Fruit fly (Drosophila melanogaster) whole organism, embryonic: ENCODE data around the gene wap.

Source experiments
- CG10462 ChIP-seq: fragments of 200-800 bp; sonication (Bioruptor generic); optimal IDR thresholded peaks from 2 replicates; lab custom pipeline; 2016; ENCODE audit warnings: missing biosample characterization, missing genetic modification characterization
- CG12219 ChIP-seq: fragments of 200-800 bp; sonication (Bioruptor generic); optimal IDR thresholded peaks from 3 replicates; lab custom pipeline; 2018; ENCODE audit warnings: missing biosample characterization, mild to moderate bottlenecking, missing genetic modification characterization
- CG14710 ChIP-seq: fragments of 200-800 bp; sonication (Bioruptor generic); optimal IDR thresholded peaks from 3 replicates; lab custom pipeline; 2019; ENCODE audit warnings: missing biosample characterization, mild to moderate bottlenecking, missing genetic modification characterization, moderate library complexity
- CG15073 ChIP-seq: fragments of 200-800 bp; sonication (Bioruptor generic); optimal IDR thresholded peaks from 2 replicates; lab custom pipeline; 2016; ENCODE audit warnings: missing biosample characterization, missing genetic modification characterization
- CG15479 ChIP-seq: fragments of 200-800 bp; sonication (Bioruptor generic); optimal IDR thresholded peaks from 3 replicates; lab custom pipeline; 2019; ENCODE audit warnings: missing biosample characterization, mild to moderate bottlenecking, missing genetic modification characterization, moderate library complexity
- CG17568 ChIP-seq: fragments of 200-800 bp; sonication (Bioruptor generic); optimal IDR thresholded peaks from 2 replicates; lab custom pipeline; 2018; ENCODE audit warnings: missing biosample characterization, mild to moderate bottlenecking, missing genetic modification characterization, moderate library complexity
- CG17829 ChIP-seq: fragments of 200-800 bp; optimal IDR thresholded peaks from 2 replicates; lab custom pipeline; 2019; ENCODE audit warnings: missing biosample characterization, mild to moderate bottlenecking, missing genetic modification characterization, moderate library complexity
- CG2129 ChIP-seq: fragments of 200-800 bp; sonication (Bioruptor generic); IDR thresholded peaks from 2 replicates; pipeline ENCODE4 v1.3.6; 2022; ENCODE audit warnings: missing biosample characterization, missing genetic modification characterization; ENCODE audit not compliant: partially characterized antibody
- CG2199 ChIP-seq: fragments of 200-800 bp; sonication (Bioruptor generic); IDR thresholded peaks from 3 replicates; pipeline ENCODE4 v1.3.6; 2022; ENCODE audit warnings: missing biosample characterization, missing genetic modification characterization
- CG4360 ChIP-seq: fragments of 200-800 bp; sonication (Bioruptor generic); IDR thresholded peaks from 2 replicates; pipeline ENCODE4 v1.3.6; 2022; ENCODE audit warnings: missing biosample characterization, missing genetic modification characterization
- CG4820 ChIP-seq: fragments of 200-800 bp; sonication (Bioruptor generic); optimal IDR thresholded peaks from 3 replicates; lab custom pipeline; 2016; ENCODE audit warnings: missing biosample characterization, missing genetic modification characterization
- CG4854 ChIP-seq: fragments of 200-800 bp; sonication (Bioruptor generic); optimal IDR thresholded peaks from 2 replicates; lab custom pipeline; 2016; ENCODE audit warnings: missing biosample characterization, missing genetic modification characterization, inconsistent platforms
- CG6689 ChIP-seq: fragments of 200-800 bp; sonication (Bioruptor generic); IDR thresholded peaks from 2 replicates; pipeline ENCODE4 v1.3.6; 2022; ENCODE audit warnings: missing biosample characterization, missing genetic modification characterization
- CG6813 ChIP-seq: fragments of 200-800 bp; sonication (Bioruptor generic); optimal IDR thresholded peaks from 2 replicates; lab custom pipeline; 2017; ENCODE audit warnings: missing biosample characterization, missing genetic modification characterization, mild to moderate bottlenecking, moderate library complexity, missing genetic modification reagents
- CG7372 ChIP-seq: fragments of 200-800 bp; sonication (Bioruptor generic); IDR thresholded peaks from 2 replicates; pipeline ENCODE4 v1.3.6; 2022; ENCODE audit warnings: missing biosample characterization, missing genetic modification characterization
- CG7963 ChIP-seq: fragments of 200-800 bp; sonication (Bioruptor generic); IDR thresholded peaks from 3 replicates; pipeline ENCODE4 v1.3.6; 2022; ENCODE audit warnings: missing biosample characterization, missing genetic modification characterization; ENCODE audit not compliant: partially characterized antibody
- CG8924 ChIP-seq: fragments of 200-800 bp; optimal IDR thresholded peaks from 3 replicates; lab custom pipeline; 2019; ENCODE audit warnings: missing biosample characterization, mild to moderate bottlenecking, missing genetic modification characterization, moderate library complexity
- CG9727 ChIP-seq: fragments of 200-800 bp; sonication (Bioruptor generic); optimal IDR thresholded peaks from 3 replicates; lab custom pipeline; 2017; ENCODE audit warnings: missing biosample characterization, mild to moderate bottlenecking, missing genetic modification characterization
- D19B ChIP-seq: fragments of 200-800 bp; sonication (Bioruptor generic); optimal IDR thresholded peaks from 2 replicates; lab custom pipeline; 2017; ENCODE audit warnings: missing biosample characterization, mild to moderate bottlenecking, missing genetic modification characterization
- Dbx ChIP-seq: fragments of 200-800 bp; sonication (Bioruptor generic); IDR thresholded peaks from 3 replicates; pipeline ENCODE4 v1.3.6; 2022; ENCODE audit warnings: missing biosample characterization, missing genetic modification characterization
- Dref ChIP-seq: fragments of 200-800 bp; sonication (Bioruptor generic); IDR thresholded peaks from 2 replicates; pipeline ENCODE4 v1.3.6; 2022; ENCODE audit warnings: missing biosample characterization, missing genetic modification characterization
- E2f2 ChIP-seq: fragments of 200-800 bp; sonication (Bioruptor generic); IDR thresholded peaks from 2 replicates; pipeline ENCODE4 v1.3.6; 2022; ENCODE audit warnings: missing biosample characterization, missing genetic modification characterization
- ERR ChIP-seq: fragments of 200-800 bp; sonication (Bioruptor generic); optimal IDR thresholded peaks from 2 replicates; lab custom pipeline; 2016; ENCODE audit warnings: missing biosample characterization, missing genetic modification characterization
- Eip74EF ChIP-seq, 2 experiments: fragments of 200-800 bp in 1 of 2; fragments of >200 bp in 1 of 2; sonication (Bioruptor generic) in 1 of 2; optimal IDR thresholded peaks; 2 replicates each; lab custom pipeline; 2017 to 2019; ENCODE audit warnings: missing biosample characterization in 2 of 2, missing genetic modification characterization in 2 of 2, mild to moderate bottlenecking in 1 of 2, moderate library complexity in 1 of 2
- Hr39 ChIP-seq: fragments of >200 bp; optimal IDR thresholded peaks from 2 replicates; lab custom pipeline; 2017
- Lhr ChIP-seq: fragments of 200-800 bp; sonication (Bioruptor generic); optimal IDR thresholded peaks from 3 replicates; lab custom pipeline; 2017; ENCODE audit warnings: mild to moderate bottlenecking, missing biosample characterization, missing genetic modification reagents, missing genetic modification characterization
- MTF-1 ChIP-seq: fragments of 200-800 bp; sonication (Bioruptor generic); optimal IDR thresholded peaks from 2 replicates; lab custom pipeline; 2018; ENCODE audit warnings: missing biosample characterization, mild to moderate bottlenecking, missing genetic modification characterization, borderline replicate concordance
- Myb ChIP-seq: fragments of 200-800 bp; sonication (Bioruptor generic); optimal IDR thresholded peaks from 2 replicates; lab custom pipeline; 2016; ENCODE audit warnings: missing biosample characterization, missing genetic modification characterization
- Spps ChIP-seq: fragments of 200-800 bp; sonication (Bioruptor generic); optimal IDR thresholded peaks from 2 replicates; lab custom pipeline; 2018; ENCODE audit warnings: missing biosample characterization, mild to moderate bottlenecking, missing genetic modification characterization
- ato ChIP-seq: fragments of 200-800 bp; sonication (Bioruptor generic); IDR thresholded peaks from 2 replicates; pipeline ENCODE4 v1.3.6; 2022; ENCODE audit warnings: missing biosample characterization, missing genetic modification characterization; ENCODE audit not compliant: partially characterized antibody
- bigmax ChIP-seq: fragments of 200-800 bp; sonication (Bioruptor generic); optimal IDR thresholded peaks from 2 replicates; lab custom pipeline; 2018; ENCODE audit warnings: missing biosample characterization, mild to moderate bottlenecking, missing genetic modification characterization
- caup ChIP-seq: fragments of 200-800 bp; sonication (Bioruptor generic); optimal IDR thresholded peaks from 3 replicates; lab custom pipeline; 2017; ENCODE audit warnings: missing biosample characterization, mild to moderate bottlenecking, missing genetic modification characterization, moderate library complexity; ENCODE audit not compliant: severe bottlenecking
- chif ChIP-seq, 2 experiments: fragments of 200-800 bp; sonication (Bioruptor generic); optimal IDR thresholded peaks; 3 replicates each; lab custom pipeline; 2016; ENCODE audit warnings: missing biosample characterization in 2 of 2, missing genetic modification characterization in 2 of 2
- chinmo ChIP-seq: fragments of 200-800 bp; sonication (Bioruptor generic); IDR thresholded peaks from 4 replicates; pipeline ENCODE4 v1.3.6; 2022; ENCODE audit warnings: missing biosample characterization, missing genetic modification characterization; ENCODE audit not compliant: partially characterized antibody
- dpn ChIP-seq, 2 experiments: fragments of 200-800 bp; sonication (Bioruptor generic); optimal IDR thresholded peaks; 3 replicates each; lab custom pipeline; 2016; ENCODE audit warnings: missing biosample characterization in 2 of 2, missing genetic modification characterization in 2 of 2
- emc ChIP-seq: fragments of 200-800 bp; sonication (Bioruptor generic); optimal IDR thresholded peaks from 2 replicates; lab custom pipeline; 2016; ENCODE audit warnings: missing biosample characterization, missing genetic modification characterization
- eyg ChIP-seq: fragments of 200-800 bp; sonication (Bioruptor generic); optimal IDR thresholded peaks from 3 replicates; lab custom pipeline; 2016; ENCODE audit warnings: missing biosample characterization, missing genetic modification characterization
- luna ChIP-seq: fragments of 200-800 bp; sonication (Bioruptor generic); optimal IDR thresholded peaks from 2 replicates; lab custom pipeline; 2016; ENCODE audit warnings: missing biosample characterization, missing genetic modification characterization
- nerfin-1 ChIP-seq: fragments of 200-800 bp; sonication (Bioruptor generic); optimal IDR thresholded peaks from 3 replicates; lab custom pipeline; 2019; ENCODE audit warnings: missing biosample characterization, mild to moderate bottlenecking, missing genetic modification characterization, moderate library complexity
- org-1 ChIP-seq: fragments of 200-800 bp; sonication (Bioruptor generic); optimal IDR thresholded peaks from 2 replicates; lab custom pipeline; 2017; ENCODE audit warnings: missing biosample characterization, missing genetic modification characterization
- otp ChIP-seq: fragments of 200-800 bp; sonication (Bioruptor generic); IDR thresholded peaks from 3 replicates; pipeline ENCODE4, ENCODE4 v1.3.6; 2022; ENCODE audit warnings: missing biosample characterization, missing genetic modification characterization
- pnt ChIP-seq: fragments of 200-800 bp; sonication (Bioruptor generic); optimal IDR thresholded peaks from 3 replicates; lab custom pipeline; 2016; ENCODE audit warnings: missing biosample characterization, missing genetic modification characterization
- sna ChIP-seq: fragments of 200-800 bp; sonication (Bioruptor generic); IDR thresholded peaks from 2 replicates; pipeline ENCODE4 v1.3.6; 2022; ENCODE audit warnings: missing biosample characterization, missing genetic modification characterization; ENCODE audit not compliant: partially characterized antibody
- sr ChIP-seq: fragments of 200-800 bp; sonication (Bioruptor generic); IDR thresholded peaks from 3 replicates; pipeline ENCODE4 v1.3.6; 2022; ENCODE audit warnings: missing biosample characterization, missing genetic modification characterization
- tio ChIP-seq: fragments of 200-800 bp; sonication (Bioruptor generic); optimal IDR thresholded peaks from 2 replicates; lab custom pipeline; 2017; ENCODE audit warnings: missing biosample characterization, missing genetic modification characterization, inconsistent platforms
- tup ChIP-seq: fragments of 200-800 bp; sonication (Bioruptor generic); optimal IDR thresholded peaks from 2 replicates; lab custom pipeline; 2016; ENCODE audit warnings: missing biosample characterization, mild to moderate bottlenecking, missing genetic modification characterization, moderate library complexity
- unpg ChIP-seq: fragments of 200-800 bp; sonication (Bioruptor generic); optimal IDR thresholded peaks from 3 replicates; lab custom pipeline; 2018; ENCODE audit warnings: missing biosample characterization, mild to moderate bottlenecking, missing genetic modification characterization, moderate library complexity
- wdn ChIP-seq: fragments of 200-800 bp; sonication (Bioruptor generic); IDR thresholded peaks from 2 replicates; pipeline ENCODE4 v1.3.6; 2022; ENCODE audit warnings: missing biosample characterization, missing genetic modification characterization

Gene wap

DNA sequence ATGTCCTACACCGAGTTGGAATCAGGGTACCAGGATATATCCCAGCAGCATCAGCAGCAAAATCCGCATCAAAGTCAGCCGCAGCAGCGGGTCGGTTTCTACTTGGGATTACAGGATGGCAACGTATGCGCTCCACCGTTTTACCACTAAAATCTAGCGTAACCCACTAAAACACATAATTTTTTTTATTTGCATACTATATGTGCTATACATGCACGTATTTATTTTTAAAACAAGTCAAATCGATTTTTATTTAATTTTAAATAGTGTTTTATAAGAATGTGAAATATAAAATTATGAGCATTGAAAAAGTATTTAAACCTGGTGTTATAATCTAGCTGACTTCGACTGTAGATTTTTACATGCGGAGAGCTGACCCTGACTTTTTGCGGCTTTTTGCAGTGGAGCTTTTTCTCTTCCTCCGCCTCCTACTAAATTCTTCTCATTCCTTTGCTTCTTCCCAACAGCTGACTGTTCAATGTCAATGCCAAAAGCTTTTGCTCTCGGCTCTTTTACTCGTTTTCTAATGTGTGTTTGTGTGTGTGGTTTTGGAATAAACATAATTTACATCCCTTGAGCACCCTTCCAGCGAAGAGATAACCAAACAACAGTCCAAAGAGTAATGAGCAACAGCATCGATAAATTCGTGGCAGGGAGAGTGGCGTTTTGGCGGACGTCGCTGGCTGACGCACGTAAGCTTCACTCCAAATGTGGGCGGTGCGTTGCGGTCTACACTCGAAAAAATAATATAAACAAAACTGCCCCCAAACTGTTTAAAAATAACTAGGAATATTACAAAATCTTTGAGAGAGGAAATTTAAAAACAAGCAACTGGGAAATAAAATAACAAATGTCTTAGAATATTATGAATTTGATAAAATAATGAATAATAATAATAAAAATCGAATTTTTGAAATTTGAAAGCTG lies 32.7 kb upstream of the wap start (continued):
- TF ChIP-seq luna (GFP tag; lab: Kevin White, UChicago) (no peak), org-1 (GFP tag; lab: Kevin White, UChicago) (no peak), Lhr (GFP tag; lab: Kevin White, UChicago) (no peak), Spps (tag; lab: Kevin White, UChicago) (no peak), CG4360 (GFP tag; lab: Robert Waterston, UW) (no peak), E2f2 (GFP tag; lab: Robert Waterston, UW) (peak; percentile 19; the same call in 1 of the 2 replicates), unpg (peak; percentile 52), MTF-1 (no peak), Myb (GFP tag; lab: Kevin White, UChicago) (peak; percentile 1), CG14710 (tag; lab: Kevin White, UChicago) (peak; percentile 23), sr (0 out of 3 replicates have a peak, but pooled peaks have one; percentile 58), tio (GFP tag; lab: Kevin White, UChicago) (no peak), CG6689 (peak; percentile 41; the same call in 1 of the 2 replicates), Hr39 (lab: Kevin White, UChicago) (no peak), CG17829 (tag; lab: Kevin White, UChicago) (no peak), D19B (GFP tag; lab: Kevin White, UChicago) (no peak), ERR (peak; percentile 11), sna (GFP tag; lab: Robert Waterston, UW) (no peak), emc (GFP tag; lab: Kevin White, UChicago) (no peak), Dbx (GFP tag; lab: Robert Waterston, UW) (peak; percentile 48; the same call in 2 of the 3 replicates), CG9727 (GFP tag; lab: Kevin White, UChicago) (no peak), CG2129 (GFP tag; lab: Robert Waterston, UW) (no peak), CG7963 (no peak), CG4820 (GFP tag; lab: Kevin White, UChicago) (no peak), CG6813 (GFP tag; lab: Kevin White, UChicago) (no peak), CG4854 (GFP tag; lab: Kevin White, UChicago) (no peak), CG12219 (GFP tag; lab: Kevin White, UChicago) (no peak), bigmax (GFP tag; lab: Kevin White, UChicago) (no peak), caup (no peak), tup (GFP tag; lab: Kevin White, UChicago) (no peak), Dref (GFP tag; lab: Robert Waterston, UW) (no peak), CG15073 (no peak), dpn (GFP tag; optimal IDR thresholded peaks at IDR 0.05; lab: Kevin White, UChicago) (no peak), CG7372 (GFP tag; lab: Robert Waterston, UW) (no peak), chinmo (GFP tag; lab: Robert Waterston, UW) (peak; percentile 72; the same call in 1 of the 4 replicates), CG2199 (GFP tag; lab: Robert Waterston, UW) (0 out of 3 replicates have a peak, but pooled peaks have one; percentile 9), pnt (GFP tag; lab: Kevin White, UChicago) (no peak), ato (GFP tag; lab: Robert Waterston, UW) (no peak), eyg (GFP tag; lab: Kevin White, UChicago) (no peak), otp (no peak), CG8924 (tag; lab: Kevin White, UChicago) (peak; percentile 39), nerfin-1 (tag; lab: Kevin White, UChicago) (peak; percentile 51), Eip74EF (GFP tag; optimal IDR thresholded peaks at IDR 0.05; lab: Kevin White, UChicago) (no peak), CG10462 (GFP tag; lab: Kevin White, UChicago) (no peak), chif (GFP tag; optimal IDR thresholded peaks at IDR 0.05; lab: Kevin White, UChicago) (no peak), CG17568 (GFP tag; lab: Kevin White, UChicago) (no peak), CG15479 (GFP tag; lab: Kevin White, UChicago) (no peak), wdn (GFP tag; lab: Robert Waterston, UW) (no peak)
